Worm (Caenorhabditis elegans): ENCODE results near the gene hacl-1.

hacl-1 gene

DNA sequence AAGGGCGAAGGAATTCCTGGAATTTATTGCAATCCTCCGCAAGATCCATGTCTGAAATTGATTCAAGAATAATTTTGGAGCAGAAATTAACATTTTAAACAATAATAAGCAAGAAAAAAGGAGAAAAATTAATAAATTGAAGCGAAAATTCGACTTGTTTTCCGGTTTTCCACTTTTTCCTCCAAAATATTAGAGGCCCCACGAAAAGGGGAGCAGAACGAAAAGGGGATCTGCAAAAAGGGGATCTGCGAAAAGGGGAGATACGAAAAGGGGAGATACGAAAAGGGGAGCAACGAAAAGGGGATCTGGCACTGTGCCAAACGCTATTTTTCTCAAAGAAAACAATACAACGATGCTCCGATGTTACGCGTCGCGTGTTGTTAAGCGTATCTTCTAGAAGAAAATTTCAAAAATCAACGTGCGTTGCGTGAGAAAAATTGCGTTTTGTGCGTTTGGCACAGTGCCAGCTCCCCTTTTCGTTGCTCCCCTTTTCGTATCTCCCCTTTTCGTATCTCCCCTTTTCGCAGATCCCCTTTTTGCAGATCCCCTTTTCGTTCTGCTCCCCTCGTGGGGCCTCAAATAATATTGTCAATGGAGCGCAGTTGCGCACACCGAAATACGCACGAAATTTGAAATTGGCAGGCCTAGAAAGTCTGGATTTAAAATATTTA, 41.8 kb upstream of the hacl-1 start, which contains the start of gene Y62F5A.12 (continued):
- TF ChIP-seq Y79H2A.3 (GFP tag; conservative IDR thresholded peaks at IDR 0.05) (peak; percentile 89), lir-1 (GFP tag; conservative IDR thresholded peaks at IDR 0.05) (peak; percentile 92), ceh-40 (GFP tag; IDR thresholded peaks at IDR 0.05) (peak; percentile 89), hrde-1 (tag; optimal IDR thresholded peaks at IDR 0.05; ENCODE audit: borderline replicate concordance) (peak; percentile 1), mel-28 (tag; optimal IDR thresholded peaks at IDR 0.05; ENCODE audit: borderline replicate concordance) (peak; percentile 43), Y53F4B.3 (GFP tag; IDR thresholded peaks at IDR 0.05) (peak; percentile 93), rec-8 (tag; optimal IDR thresholded peaks at IDR 0.05) (peak; percentile 31 to 51), B0336.3 (GFP tag; IDR thresholded peaks at IDR 0.05) (peak; percentile 78), let-526 (GFP tag; IDR thresholded peaks at IDR 0.05) (peak; percentile 99), lin-35 (GFP tag; optimal IDR thresholded peaks at IDR 0.05) (peak in 1 of 3 experiments; percentile 84), cebp-2 (GFP tag; IDR thresholded peaks at IDR 0.05) (0 out of 2 replicates have a peak, but pooled peaks have one; percentile 67), C06A6.2 (GFP tag; conservative IDR thresholded peaks at IDR 0.05) (peak; percentile 82), nhr-80 (tag; optimal IDR thresholded peaks at IDR 0.05) (peak; percentile 61), egrh-3 (GFP tag; IDR thresholded peaks at IDR 0.05) (peak; percentile 91), F22D6.2 (tag; optimal IDR thresholded peaks at IDR 0.05) (peak; percentile 54), F33H1.4 (GFP tag; IDR thresholded peaks at IDR 0.05) (peak; percentile 80), ztf-18 (tag; optimal IDR thresholded peaks at IDR 0.05) (peak; percentile 86), die-1 (tag; optimal IDR thresholded peaks at IDR 0.05) (peak; percentile 37), ztf-28 (GFP tag; IDR thresholded peaks at IDR 0.05) (peak; percentile 98), ceh-100 (GFP tag; IDR thresholded peaks at IDR 0.05) (peak; percentile 99)

ce11 chrII:11533716-11534115, 41.0 kb upstream of the hacl-1 start, which contains the start of gene mdt-8:
Gene mdt-8, minus strand, starts transcription at chrII:11533816.
- TF ChIP-seq madf-6 (GFP tag; IDR thresholded peaks at IDR 0.05) (peak; percentile 39; the same call in 1 of the 2 replicates), nfya-2 (GFP tag; IDR thresholded peaks at IDR 0.05) (no peak), ceh-100 (GFP tag; IDR thresholded peaks at IDR 0.05) (0 out of 2 replicates have a peak, but pooled peaks have one; percentile 13)

- TF ChIP-seq B0261.1 (tag; optimal IDR thresholded peaks at IDR 0.05) (no peak), unc-130 (GFP tag; optimal IDR thresholded peaks at IDR 0.05) (no peak), bed-1 (GFP tag; IDR thresholded peaks at IDR 0.05) (no peak), Y53F4B.3 (GFP tag; IDR thresholded peaks at IDR 0.05) (no peak), F37B4.10 (GFP tag; IDR thresholded peaks at IDR 0.05) (no peak), attf-6 (GFP tag; IDR thresholded peaks at IDR 0.05) (no peak), madf-6 (GFP tag; IDR thresholded peaks at IDR 0.05) (no peak), akir-1 (GFP tag; optimal IDR thresholded peaks at IDR 0.05) (no peak), F55B11.4 (tag; optimal IDR thresholded peaks at IDR 0.05; ENCODE audit: borderline replicate concordance, insufficient read depth) (no peak), mel-28 (tag; optimal IDR thresholded peaks at IDR 0.05; ENCODE audit: borderline replicate concordance) (no peak), ztf-28 (GFP tag; IDR thresholded peaks at IDR 0.05) (no peak), bed-2 (GFP tag; IDR thresholded peaks at IDR 0.05) (no peak), lag-1 (GFP tag; IDR thresholded peaks at IDR 0.05) (no peak), dpff-1 (tag; optimal IDR thresholded peaks at IDR 0.05) (no peak), F49E8.2 (tag; optimal IDR thresholded peaks at IDR 0.05; ENCODE audit: insufficient read depth) (no peak), Y53G8AR.9 (GFP tag; conservative IDR thresholded peaks at IDR 0.05) (no peak), nfya-2 (GFP tag; IDR thresholded peaks at IDR 0.05) (no peak), fkh-3 (tag; optimal IDR thresholded peaks at IDR 0.05) (no peak), hlh-12 (tag; optimal IDR thresholded peaks at IDR 0.05) (no peak), D2030.7 (GFP tag; IDR thresholded peaks at IDR 0.05) (no peak)
Measured at ce11 chrII:11526954-11527353, 34.2 kb upstream of the hacl-1 start, which contains the start of gene age-1. Gene age-1, minus strand, starts transcription at chrII:11527054.

All from whole organism, young adult.